Fruit fly (Drosophila melanogaster) whole organism, adult: ENCODE data around the gene CG4582.

Experiments used
- CG11617 ChIP-seq: fragments of 200-800 bp; sonication (Bioruptor generic); optimal IDR thresholded peaks from 2 replicates; lab custom pipeline; 2017; ENCODE audit warnings: mild to moderate bottlenecking, missing biosample characterization, missing genetic modification reagents, missing genetic modification characterization
- CG12768 ChIP-seq: fragments of 200-800 bp; sonication (Bioruptor generic); optimal IDR thresholded peaks from 2 replicates; lab custom pipeline; 2017; ENCODE audit warnings: missing biosample characterization, missing genetic modification characterization, mild to moderate bottlenecking, moderate library complexity, missing genetic modification reagents
- CG14711 ChIP-seq: fragments of 200-800 bp; sonication (Bioruptor generic); optimal IDR thresholded peaks from 2 replicates; lab custom pipeline; 2018; ENCODE audit warnings: missing biosample characterization, mild to moderate bottlenecking, missing genetic modification characterization, moderate library complexity
- CG1620 ChIP-seq: fragments of 200-800 bp; sonication (Bioruptor generic); optimal IDR thresholded peaks from 2 replicates; lab custom pipeline; 2016; ENCODE audit warnings: missing biosample characterization, missing genetic modification characterization
- CG33017 ChIP-seq: fragments of 200-800 bp; sonication (Bioruptor generic); optimal IDR thresholded peaks from 2 replicates; lab custom pipeline; 2018; ENCODE audit warnings: missing biosample characterization, mild to moderate bottlenecking, missing genetic modification characterization, moderate library complexity
- CG7045 ChIP-seq: fragments of 200-800 bp; sonication (Bioruptor generic); optimal IDR thresholded peaks from 2 replicates; lab custom pipeline; 2017; ENCODE audit warnings: missing biosample characterization, mild to moderate bottlenecking, missing genetic modification characterization
- Mnt ChIP-seq: fragments of 200-800 bp; sonication (Bioruptor generic); optimal IDR thresholded peaks from 2 replicates; lab custom pipeline; 2016; ENCODE audit warnings: missing biosample characterization, mild to moderate bottlenecking, missing genetic modification characterization
- kay ChIP-seq: fragments of 200-800 bp; sonication (Bioruptor generic); peaks from one replicate; lab custom pipeline; 2016; ENCODE audit warnings: missing biosample characterization, missing genetic modification characterization, borderline replicate concordance

dm6 chr3R:25543565-25544317, 39.2 kb downstream of the CG4582 start:
- no peak for TF ChIP-seq CG1620
- no peak for TF ChIP-seq CG12768 (GFP tag; lab: Kevin White, UChicago)
- no peak for TF ChIP-seq CG14711 (tag; lab: Kevin White, UChicago)
- TF ChIP-seq CG7045 (GFP tag; lab: Kevin White, UChicago): no peak
- no peak for TF ChIP-seq CG33017 (tag; lab: Kevin White, UChicago)
- TF ChIP-seq kay (GFP tag; lab: Kevin White, UChicago): no peak
- TF ChIP-seq CG11617 (GFP tag; lab: Kevin White, UChicago): no peak
- TF ChIP-seq Mnt (GFP tag; lab: Kevin White, UChicago): no peak
